Fruit fly (Drosophila melanogaster) whole organism, embryonic: ENCODE results near the gene CG2931.

ENCODE experiments used
- Asciz ChIP-seq: fragments of 200-800 bp; sonication (Bioruptor generic); optimal IDR thresholded peaks from 2 replicates; lab custom pipeline; 2017; ENCODE audit warnings: missing biosample characterization, mild to moderate bottlenecking, missing genetic modification characterization, missing genetic modification reagents
- Atf3 ChIP-seq: fragments of 200-800 bp; sonication (Bioruptor generic); optimal IDR thresholded peaks from 3 replicates; lab custom pipeline; 2016; ENCODE audit warnings: missing biosample characterization, missing genetic modification characterization
- BEAF-32 ChIP-seq: fragments of 200-800 bp; sonication (Bioruptor generic); optimal IDR thresholded peaks from 3 replicates; lab custom pipeline; 2017; ENCODE audit warnings: missing biosample characterization, missing genetic modification characterization, mild to moderate bottlenecking, moderate library complexity, missing genetic modification reagents
- CG11085 ChIP-seq: fragments of 200-800 bp; sonication (Bioruptor generic); IDR thresholded peaks from 2 replicates; pipeline ENCODE4 v1.3.6; 2022; ENCODE audit warnings: missing biosample characterization, missing genetic modification characterization
- CG13296 ChIP-seq: fragments of 200-800 bp; sonication (Bioruptor generic); optimal IDR thresholded peaks from 3 replicates; lab custom pipeline; 2018; ENCODE audit warnings: missing biosample characterization, mild to moderate bottlenecking, missing genetic modification characterization
- CG14050 ChIP-seq: fragments of 200-800 bp; sonication (Bioruptor generic); IDR thresholded peaks from 3 replicates; pipeline ENCODE4 v1.3.6; 2022; ENCODE audit warnings: missing biosample characterization, missing genetic modification characterization
- CG14667 ChIP-seq: fragments of 200-800 bp; sonication (Bioruptor generic); IDR thresholded peaks from 2 replicates; pipeline ENCODE4 v1.3.6; 2022; ENCODE audit warnings: missing biosample characterization, missing genetic modification characterization
- CG15514 ChIP-seq: fragments of 200-800 bp; sonication (Bioruptor generic); optimal IDR thresholded peaks from 3 replicates; lab custom pipeline; 2017; ENCODE audit warnings: missing biosample characterization, missing genetic modification characterization, mild to moderate bottlenecking, moderate library complexity, missing genetic modification reagents
- CG15696 ChIP-seq: fragments of 200-800 bp; sonication (Bioruptor generic); optimal IDR thresholded peaks from 2 replicates; lab custom pipeline; 2019; ENCODE audit warnings: missing biosample characterization, mild to moderate bottlenecking, missing genetic modification characterization, moderate library complexity
- CG17361 ChIP-seq: fragments of 200-800 bp; sonication (Bioruptor generic); IDR thresholded peaks from 3 replicates; pipeline ENCODE4 v1.3.6; 2022; ENCODE audit warnings: missing biosample characterization, missing genetic modification characterization
- CG18011 ChIP-seq: fragments of 200-800 bp; sonication (Bioruptor generic); optimal IDR thresholded peaks from 2 replicates; lab custom pipeline; 2017; ENCODE audit warnings: missing biosample characterization, missing genetic modification characterization, mild to moderate bottlenecking, moderate library complexity, missing genotype
- CG18476 ChIP-seq: fragments of 200-800 bp; sonication (Bioruptor generic); optimal IDR thresholded peaks from 2 replicates; lab custom pipeline; 2016; ENCODE audit warnings: missing biosample characterization, mild to moderate bottlenecking, missing genetic modification characterization
- CG18619 ChIP-seq: fragments of 200-800 bp; sonication (Bioruptor generic); optimal IDR thresholded peaks from 3 replicates; lab custom pipeline; 2017; ENCODE audit warnings: missing biosample characterization, mild to moderate bottlenecking, missing genetic modification characterization
- CG30020 ChIP-seq: fragments of 200-800 bp; optimal IDR thresholded peaks from 2 replicates; lab custom pipeline; 2019; ENCODE audit warnings: missing biosample characterization, mild to moderate bottlenecking, missing genetic modification characterization, moderate library complexity
- CG3726 ChIP-seq: fragments of 200-800 bp; sonication (Bioruptor generic); IDR thresholded peaks from 3 replicates; pipeline ENCODE4, ENCODE4 v1.3.6; 2022; ENCODE audit warnings: missing biosample characterization, missing genetic modification characterization
- CG4707 ChIP-seq: fragments of 200-800 bp; sonication (Bioruptor generic); optimal IDR thresholded peaks from 2 replicates; lab custom pipeline; 2018; ENCODE audit warnings: missing biosample characterization, mild to moderate bottlenecking, missing genetic modification characterization, moderate library complexity
- CG6854 ChIP-seq: fragments of 200-800 bp; sonication (Bioruptor generic); optimal IDR thresholded peaks from 3 replicates; lab custom pipeline; 2017; ENCODE audit warnings: missing biosample characterization, mild to moderate bottlenecking, missing genetic modification characterization
- CG7357 ChIP-seq: fragments of 200-800 bp; sonication (Bioruptor generic); IDR thresholded peaks from 3 replicates; pipeline ENCODE4 v1.3.6; 2022; ENCODE audit warnings: missing biosample characterization, missing genetic modification characterization
- CG7963 ChIP-seq: fragments of 200-800 bp; sonication (Bioruptor generic); IDR thresholded peaks from 3 replicates; pipeline ENCODE4 v1.3.6; 2022; ENCODE audit warnings: missing biosample characterization, missing genetic modification characterization; ENCODE audit not compliant: partially characterized antibody
- Dbx ChIP-seq: fragments of 200-800 bp; sonication (Bioruptor generic); IDR thresholded peaks from 3 replicates; pipeline ENCODE4 v1.3.6; 2022; ENCODE audit warnings: missing biosample characterization, missing genetic modification characterization
- Dfd ChIP-seq, 2 experiments: fragments of >200 bp; optimal IDR thresholded peaks; 2 replicates each; lab custom pipeline; 2017; ENCODE audit warnings: missing biosample characterization in 2 of 2, missing genetic modification characterization in 2 of 2
- Drgx ChIP-seq: fragments of 200-800 bp; sonication (Bioruptor generic); IDR thresholded peaks from 2 replicates; pipeline ENCODE4 v1.3.6; 2022; ENCODE audit warnings: missing biosample characterization, missing genetic modification characterization
- Fer1 ChIP-seq: fragments of 200-800 bp; sonication (Bioruptor generic); optimal IDR thresholded peaks from 2 replicates; lab custom pipeline; 2017; ENCODE audit warnings: missing biosample characterization, mild to moderate bottlenecking, missing genetic modification characterization
- GATAe ChIP-seq: fragments of 200-800 bp; sonication (Bioruptor generic); conservative IDR thresholded peaks from 2 replicates; pipeline ENCODE4 v1.3.6; 2022; ENCODE audit warnings: missing biosample characterization, missing genetic modification characterization
- Gug ChIP-seq: fragments of 200-800 bp; sonication (Bioruptor generic); IDR thresholded peaks from 4 replicates; pipeline ENCODE4 v1.3.6; 2022; ENCODE audit warnings: missing biosample characterization, missing genetic modification characterization
- HmgZ ChIP-seq: fragments of 200-800 bp; sonication (Bioruptor generic); optimal IDR thresholded peaks from 2 replicates; lab custom pipeline; 2018; ENCODE audit warnings: missing biosample characterization, mild to moderate bottlenecking, missing genetic modification characterization
- Hr39 ChIP-seq: fragments of >200 bp; optimal IDR thresholded peaks from 2 replicates; lab custom pipeline; 2017
- MBD-R2 ChIP-seq: fragments of 200-800 bp; sonication (Bioruptor generic); IDR thresholded peaks from 2 replicates; pipeline ENCODE4 v1.3.6; 2022; ENCODE audit warnings: missing biosample characterization, missing genetic modification characterization
- Nf-YB ChIP-seq: fragments of 200-800 bp; sonication (Bioruptor generic); optimal IDR thresholded peaks from 3 replicates; lab custom pipeline; 2019; ENCODE audit warnings: missing biosample characterization, mild to moderate bottlenecking, missing genetic modification characterization, moderate library complexity
- PHDP ChIP-seq: fragments of 200-800 bp; sonication (Bioruptor generic); optimal IDR thresholded peaks from 3 replicates; lab custom pipeline; 2018; ENCODE audit warnings: missing biosample characterization, mild to moderate bottlenecking, missing genetic modification characterization, moderate library complexity
- Sox102F ChIP-seq: fragments of 200-800 bp; sonication (Bioruptor generic); optimal IDR thresholded peaks from 2 replicates; lab custom pipeline; 2018; ENCODE audit warnings: missing biosample characterization, mild to moderate bottlenecking, missing genetic modification characterization, moderate library complexity
- Usf ChIP-seq: fragments of 200-800 bp; sonication (Bioruptor generic); optimal IDR thresholded peaks from 2 replicates; lab custom pipeline; 2017; ENCODE audit warnings: missing genotype, missing biosample characterization, missing genetic modification characterization
- ap ChIP-seq: fragments of 200-800 bp; sonication (Bioruptor generic); IDR thresholded peaks from 2 replicates; pipeline ENCODE4 v1.3.6; 2022; ENCODE audit warnings: missing biosample characterization, missing genetic modification characterization
- ash1 ChIP-seq: fragments of 200-800 bp; sonication (Bioruptor generic); optimal IDR thresholded peaks from 2 replicates; lab custom pipeline; 2018; ENCODE audit warnings: missing biosample characterization, mild to moderate bottlenecking, missing genetic modification characterization
- az2 ChIP-seq: fragments of 200-800 bp; sonication (Bioruptor generic); optimal IDR thresholded peaks from 3 replicates; lab custom pipeline; 2016; ENCODE audit warnings: missing biosample characterization, missing genetic modification characterization
- bigmax ChIP-seq: fragments of 200-800 bp; sonication (Bioruptor generic); optimal IDR thresholded peaks from 2 replicates; lab custom pipeline; 2018; ENCODE audit warnings: missing biosample characterization, mild to moderate bottlenecking, missing genetic modification characterization
- btn ChIP-seq: fragments of 200-800 bp; sonication (Bioruptor generic); optimal IDR thresholded peaks from 2 replicates; lab custom pipeline; 2016; ENCODE audit warnings: missing biosample characterization, missing genetic modification characterization
- chn ChIP-seq: fragments of 200-800 bp; sonication (Bioruptor generic); optimal IDR thresholded peaks from 2 replicates; lab custom pipeline; 2016; ENCODE audit warnings: missing biosample characterization, missing genetic modification characterization
- croc ChIP-seq: fragments of 200-800 bp; sonication (Bioruptor generic); conservative IDR thresholded peaks from 3 replicates; pipeline ENCODE4 v1.3.6; 2022; ENCODE audit warnings: missing biosample characterization, missing genetic modification characterization
- crol ChIP-seq: fragments of 200-800 bp; sonication (Bioruptor generic); IDR thresholded peaks from 2 replicates; pipeline ENCODE4 v1.3.6; 2022; ENCODE audit warnings: missing biosample characterization, missing genetic modification characterization
- cwo ChIP-seq: fragments of 200-800 bp; sonication (Bioruptor generic); optimal IDR thresholded peaks from 3 replicates; lab custom pipeline; 2017; ENCODE audit warnings: missing biosample characterization, missing genetic modification characterization, mild to moderate bottlenecking, moderate library complexity, missing genetic modification reagents
- eve ChIP-seq, 2 experiments: fragments of >200 bp; optimal IDR thresholded peaks; 2 replicates each; lab custom pipeline; 2017; ENCODE audit warnings: missing biosample characterization in 2 of 2, missing genetic modification characterization in 2 of 2
- fd102C ChIP-seq: fragments of 200-800 bp; sonication (Bioruptor generic); optimal IDR thresholded peaks from 2 replicates; lab custom pipeline; 2018; ENCODE audit warnings: missing biosample characterization, mild to moderate bottlenecking, missing genetic modification characterization, moderate library complexity
- fd3F ChIP-seq: fragments of 200-800 bp; sonication (Bioruptor generic); optimal IDR thresholded peaks from 2 replicates; lab custom pipeline; 2018; ENCODE audit warnings: missing biosample characterization, mild to moderate bottlenecking, missing genetic modification characterization, moderate library complexity
- gem ChIP-seq: fragments of 200-800 bp; sonication (Bioruptor generic); optimal IDR thresholded peaks from 2 replicates; lab custom pipeline; 2019; ENCODE audit warnings: missing biosample characterization, mild to moderate bottlenecking, missing genetic modification characterization, moderate library complexity
- grn ChIP-seq: fragments of 200-800 bp; sonication (Bioruptor generic); optimal IDR thresholded peaks from 3 replicates; lab custom pipeline; 2017; ENCODE audit warnings: missing biosample characterization, missing genetic modification characterization
- odd ChIP-seq: fragments of 200-800 bp; sonication (Bioruptor generic); optimal IDR thresholded peaks from 2 replicates; lab custom pipeline; 2017; ENCODE audit warnings: missing biosample characterization, mild to moderate bottlenecking, missing genetic modification characterization
- peb ChIP-seq: fragments of 200-800 bp; sonication (Bioruptor generic); IDR thresholded peaks from 2 replicates; pipeline ENCODE4 v1.3.6; 2022; ENCODE audit warnings: missing biosample characterization, missing genetic modification characterization
- rib ChIP-seq: fragments of 200-800 bp; sonication (Bioruptor generic); IDR thresholded peaks from 2 replicates; pipeline ENCODE4 v1.3.6; 2022; ENCODE audit warnings: missing biosample characterization, missing genetic modification characterization
- seq ChIP-seq: fragments of 200-800 bp; sonication (Bioruptor generic); IDR thresholded peaks from 2 replicates; pipeline ENCODE4 v1.3.6; 2022; ENCODE audit warnings: missing biosample characterization, missing genetic modification characterization
- tap ChIP-seq: fragments of 200-800 bp; optimal IDR thresholded peaks from 3 replicates; lab custom pipeline; 2019; ENCODE audit warnings: missing biosample characterization, mild to moderate bottlenecking, missing genetic modification characterization, moderate library complexity
- yki ChIP-seq: fragments of >200 bp; optimal IDR thresholded peaks from 3 replicates; lab custom pipeline; 2018

CG2931 gene

dm6 chr3R:5568590-5568989, at the start of gene CG2931, which contains the start of gene Rheb (continued):
- peak; percentile 73; the same call in 2 of the 3 replicates for TF ChIP-seq Dbx (GFP tag; lab: Robert Waterston, UW)
- no peak for TF ChIP-seq fd102C
- TF ChIP-seq seq (GFP tag; lab: Robert Waterston, UW): 0 out of 2 replicates have a peak, but pooled peaks have one; percentile 47
- TF ChIP-seq CG18619 (GFP tag; lab: Kevin White, UChicago): peak; percentile 12
- TF ChIP-seq Drgx: no peak
- no peak for TF ChIP-seq Asciz (GFP tag; lab: Kevin White, UChicago)
- no peak for TF ChIP-seq rib (GFP tag; lab: Robert Waterston, UW)
- peak; percentile 74 for TF ChIP-seq CG7357 (GFP tag; lab: Robert Waterston, UW)
- peak; percentile 39 for TF ChIP-seq grn (GFP tag; lab: Kevin White, UChicago)
- peak; percentile 50 for TF ChIP-seq CG18011 (GFP tag; lab: Kevin White, UChicago)
- TF ChIP-seq yki (lab: Kevin White, UChicago): no peak
- no peak; the same call in 3 of the 4 replicates for TF ChIP-seq Gug (GFP tag; lab: Robert Waterston, UW)
- TF ChIP-seq cwo: no peak
- no peak for TF ChIP-seq Atf3 (GFP tag; lab: Kevin White, UChicago)
- no peak for TF ChIP-seq CG3726 (GFP tag; lab: Robert Waterston, UW)
- TF ChIP-seq CG14667 (GFP tag; lab: Robert Waterston, UW): peak; percentile 56
- no peak for TF ChIP-seq btn
- TF ChIP-seq crol (GFP tag; lab: Robert Waterston, UW): no peak
- peak; percentile 97 for TF ChIP-seq CG30020 (tag; lab: Kevin White, UChicago)
- TF ChIP-seq Hr39: no peak
- no peak for TF ChIP-seq CG6854 (GFP tag; lab: Kevin White, UChicago)
- peak; percentile 47 for TF ChIP-seq peb (GFP tag; lab: Robert Waterston, UW)
- peak; percentile 23 for TF ChIP-seq CG13296
- peak; percentile 91 for TF ChIP-seq BEAF-32 (GFP tag; lab: Kevin White, UChicago)
- TF ChIP-seq fd3F (GFP tag; lab: Kevin White, UChicago): peak; percentile 55
- no peak for TF ChIP-seq Usf (GFP tag; lab: Kevin White, UChicago)
- TF ChIP-seq GATAe (GFP tag; lab: Robert Waterston, UW): no peak
- TF ChIP-seq CG14050 (GFP tag; lab: Robert Waterston, UW): no peak
- TF ChIP-seq ap (GFP tag; lab: Robert Waterston, UW): peak; percentile 42; the same call in 1 of the 2 replicates
- TF ChIP-seq tap (tag; lab: Kevin White, UChicago): peak; percentile 48
- TF ChIP-seq CG11085: peak; percentile 63; the same call in 1 of the 2 replicates
- peak; percentile 30; the same call in 1 of the 3 replicates for TF ChIP-seq croc
- peak; percentile 53 for TF ChIP-seq CG15696 (tag; lab: Kevin White, UChicago)
- TF ChIP-seq eve (GFP tag; optimal IDR thresholded peaks at IDR 0.05; lab: Kevin White, UChicago): no peak
- peak; percentile 75 for TF ChIP-seq PHDP (tag; lab: Kevin White, UChicago)
- peak; percentile 61 for TF ChIP-seq chn (GFP tag; lab: Kevin White, UChicago)
- no peak for TF ChIP-seq Dfd (GFP tag; optimal IDR thresholded peaks at IDR 0.05; lab: Kevin White, UChicago)
- peak; percentile 72 for TF ChIP-seq az2
- peak; percentile 72 for TF ChIP-seq MBD-R2 (GFP tag; lab: Robert Waterston, UW)
- TF ChIP-seq Fer1 (GFP tag; lab: Kevin White, UChicago): no peak
- peak; percentile 72 for TF ChIP-seq HmgZ (tag; lab: Kevin White, UChicago)
- peak; percentile 43 for TF ChIP-seq Nf-YB (GFP tag; lab: Kevin White, UChicago)
- TF ChIP-seq CG18476 (GFP tag; lab: Kevin White, UChicago): peak; percentile 43
- TF ChIP-seq gem: peak; percentile 84
- TF ChIP-seq odd (GFP tag; lab: Kevin White, UChicago): no peak
- peak; percentile 65; the same call in 1 of the 3 replicates for TF ChIP-seq CG17361
- TF ChIP-seq CG7963 (GFP tag; lab: Robert Waterston, UW): no peak
- no peak for TF ChIP-seq bigmax (GFP tag; lab: Kevin White, UChicago)
- TF ChIP-seq CG15514 (GFP tag; lab: Kevin White, UChicago): peak; percentile 81
- TF ChIP-seq ash1 (GFP tag; lab: Kevin White, UChicago): no peak
- TF ChIP-seq CG4707 (GFP tag; lab: Kevin White, UChicago): no peak
- TF ChIP-seq Sox102F (GFP tag; lab: Kevin White, UChicago): no peak
